Worm (Caenorhabditis elegans) whole organism, L2 larva: ENCODE data around the gene F59A6.4.

Source experiments
- Y55F3AM.14 ChIP-seq: fragments of 200-800 bp; sonication (Bioruptor generic); optimal IDR thresholded peaks from 2 replicates; lab custom pipeline; 2018; ENCODE audit warnings: mild to moderate bottlenecking, missing genetic modification characterization, missing compliant biosample characterization
- mdl-1 ChIP-seq, 2 experiments: fragments of 150-350 bp in 1 of 2; sonication (generic microtip) in 1 of 2; optimal IDR thresholded peaks; 2 replicates each; lab custom pipeline; 2017; ENCODE audit warnings: missing biosample characterization in 2 of 2, missing genetic modification characterization in 2 of 2
- ztf-4 ChIP-seq: fragments of 150-350 bp; optimal IDR thresholded peaks from 2 replicates; lab custom pipeline; 2014; ENCODE audit warnings: missing biosample characterization, missing genetic modification characterization

DNA sequence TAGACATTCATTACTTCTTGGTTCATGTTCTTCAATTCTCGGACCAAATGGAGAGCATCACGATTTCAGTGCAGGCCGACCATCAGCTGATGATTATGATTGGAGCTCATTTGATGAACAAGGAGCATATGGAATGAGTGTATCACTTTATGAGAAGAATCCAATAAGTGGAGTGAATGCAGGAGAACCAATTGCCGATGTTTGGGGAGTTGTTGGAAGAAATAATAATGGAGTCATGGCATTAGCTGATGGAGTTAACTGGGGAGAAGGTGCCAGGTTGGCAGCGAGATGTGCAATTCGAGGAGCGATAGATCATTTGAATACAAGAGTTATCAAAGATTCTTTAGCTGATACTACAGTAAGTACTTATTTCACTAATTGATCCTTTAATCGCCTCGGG lies 45.9 kb downstream of the F59A6.4 start:
- no peak for TF ChIP-seq mdl-1 (tag; optimal IDR thresholded peaks at IDR 0.05; lab: Kevin White, UChicago)
- TF ChIP-seq ztf-4 (tag; lab: Kevin White, UChicago): no peak
- TF ChIP-seq Y55F3AM.14: no peak
